Worm (Caenorhabditis elegans) whole organism, L1 larva: ENCODE measurements around the gene C18H7.7.

Experiments used
- nhr-237 ChIP-seq: fragments of 150-350 bp; optimal IDR thresholded peaks from 2 replicates; lab custom pipeline; 2014; ENCODE audit warnings: missing biosample characterization, missing genetic modification characterization
- skn-1 ChIP-seq: fragments of 150-350 bp; optimal IDR thresholded peaks from 2 replicates; lab custom pipeline; 2014; ENCODE audit warnings: missing biosample characterization, missing genetic modification characterization
- sptf-1 ChIP-seq: fragments of 150-350 bp; optimal IDR thresholded peaks from 2 replicates; lab custom pipeline; 2014; ENCODE audit warnings: missing biosample characterization, missing genetic modification characterization
- unc-62 ChIP-seq: fragments of 150-350 bp; optimal IDR thresholded peaks from 2 replicates; lab custom pipeline; 2014; ENCODE audit warnings: missing biosample characterization, missing genetic modification reagents, missing genetic modification characterization

- no peak for TF ChIP-seq unc-62 (GFP tag; lab: Kevin White, UChicago)
- no peak for TF ChIP-seq sptf-1 (tag; lab: Kevin White, UChicago)
- no peak for TF ChIP-seq skn-1 (tag; lab: Kevin White, UChicago)
- TF ChIP-seq nhr-237 (tag; lab: Kevin White, UChicago), result no peak
Observed at ce11 chrIV:605431-605830, 9.2 kb upstream of the C18H7.7 start.
